Fruit fly (Drosophila melanogaster) whole organism, embryonic: ENCODE results near the gene nAChRalpha6.

Experiments used
- CG18011 ChIP-seq: fragments of 200-800 bp; sonication (Bioruptor generic); optimal IDR thresholded peaks from 2 replicates; lab custom pipeline; 2017; ENCODE audit warnings: missing biosample characterization, missing genetic modification characterization, mild to moderate bottlenecking, moderate library complexity, missing genotype
- D ChIP-seq, 2 experiments: fragments of 200-800 bp in 1 of 2; fragments of >200 bp in 1 of 2; sonication (Bioruptor generic) in 1 of 2; optimal IDR thresholded peaks; 2 replicates in 1 of 2; 3 replicates in 1 of 2; lab custom pipeline; 2017; ENCODE audit warnings: mild to moderate bottlenecking in 1 of 2, missing biosample characterization in 1 of 2, missing genetic modification characterization in 1 of 2, missing genetic modification reagents in 1 of 2
- Tbp ChIP-seq: fragments of >200 bp; optimal IDR thresholded peaks from 2 replicates; lab custom pipeline; 2018; ENCODE audit warnings: missing biosample characterization, missing genetic modification characterization
- ab ChIP-seq: fragments of 200-800 bp; sonication (Bioruptor generic); optimal IDR thresholded peaks from 2 replicates; lab custom pipeline; 2016; ENCODE audit warnings: missing biosample characterization, missing genetic modification characterization
- tin ChIP-seq: fragments of 200-800 bp; sonication (Bioruptor generic); optimal IDR thresholded peaks from 3 replicates; lab custom pipeline; 2016; ENCODE audit warnings: missing biosample characterization, missing genetic modification characterization
- usp ChIP-seq: fragments of >200 bp; optimal IDR thresholded peaks from 2 replicates; lab custom pipeline; 2017; ENCODE audit warnings: missing biosample characterization, missing genetic modification characterization
- vfl ChIP-seq: fragments of 200-800 bp; sonication (Bioruptor generic); optimal IDR thresholded peaks from 2 replicates; lab custom pipeline; 2016; ENCODE audit warnings: missing biosample characterization, missing genetic modification characterization

DNA sequence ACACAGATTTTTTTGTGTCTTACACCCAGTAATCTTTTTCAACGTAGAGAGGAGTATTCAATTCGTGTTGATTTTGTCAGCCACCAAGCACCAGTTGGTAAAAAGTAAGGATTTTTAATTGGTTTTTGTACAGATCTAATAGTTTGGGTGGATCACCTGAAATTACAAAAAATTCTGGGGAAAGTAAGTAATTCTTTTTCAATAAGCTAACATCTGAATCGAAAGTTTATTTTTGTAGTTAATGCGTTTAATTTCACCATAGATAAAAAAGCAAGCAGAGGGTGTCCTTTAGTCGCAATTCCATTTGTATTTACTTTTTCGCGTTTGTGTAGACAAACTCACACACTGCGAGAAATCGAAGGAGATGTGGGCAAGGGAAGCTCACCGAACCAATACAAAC lies 131.2 kb downstream of the nAChRalpha6 start:
- TF ChIP-seq tin (GFP tag; lab: Kevin White, UChicago) (no peak), Tbp (no peak), vfl (GFP tag; lab: Kevin White, UChicago) (no peak), usp (GFP tag; lab: Kevin White, UChicago) (no peak), CG18011 (GFP tag; lab: Kevin White, UChicago) (no peak), ab (no peak), D (optimal IDR thresholded peaks at IDR 0.05; lab: Kevin White, UChicago) (no peak), D (GFP tag; optimal IDR thresholded peaks at IDR 0.05; lab: Kevin White, UChicago) (no peak)
